Worm (Caenorhabditis elegans): ENCODE data around the gene F08G12.5.

Gene F08G12.5

DNA sequence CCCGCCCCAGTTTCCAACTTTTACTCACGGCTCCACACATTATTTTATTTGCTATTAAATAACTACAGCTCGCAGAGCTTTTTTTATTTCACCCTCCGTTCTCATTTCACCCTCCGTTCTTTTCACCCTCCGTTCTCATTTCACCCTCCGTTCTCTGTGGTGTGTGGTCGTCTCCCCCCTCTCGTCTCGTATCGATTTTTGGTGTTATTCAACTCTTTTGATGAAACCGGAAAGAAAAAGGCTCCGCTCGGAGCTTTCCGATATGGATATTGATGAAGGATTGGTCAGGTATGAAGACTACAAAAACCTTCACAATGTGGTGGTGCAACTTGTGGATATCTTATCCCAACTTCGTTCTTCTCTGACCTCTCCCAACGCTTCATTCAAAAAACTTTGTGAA, 19.6 kb downstream of the F08G12.5 start:
- TF ChIP-seq hlh-13 (GFP tag; optimal IDR thresholded peaks at IDR 0.05) = no peak
- no peak for TF ChIP-seq rnt-1 (tag; optimal IDR thresholded peaks at IDR 0.05)
- no peak for TF ChIP-seq pros-1 (tag; optimal IDR thresholded peaks at IDR 0.05)
- no peak for TF ChIP-seq tbx-2 (tag; optimal IDR thresholded peaks at IDR 0.05)
- no peak for TF ChIP-seq elt-4 (tag; optimal IDR thresholded peaks at IDR 0.05)
- TF ChIP-seq ceh-48 (tag; optimal IDR thresholded peaks at IDR 0.05) = peak; percentile 72
- no peak for TF ChIP-seq mec-3 (tag; optimal IDR thresholded peaks at IDR 0.05; ENCODE audit: borderline replicate concordance)
- no peak for TF ChIP-seq ceh-14 (tag; optimal IDR thresholded peaks at IDR 0.05)

DNA sequence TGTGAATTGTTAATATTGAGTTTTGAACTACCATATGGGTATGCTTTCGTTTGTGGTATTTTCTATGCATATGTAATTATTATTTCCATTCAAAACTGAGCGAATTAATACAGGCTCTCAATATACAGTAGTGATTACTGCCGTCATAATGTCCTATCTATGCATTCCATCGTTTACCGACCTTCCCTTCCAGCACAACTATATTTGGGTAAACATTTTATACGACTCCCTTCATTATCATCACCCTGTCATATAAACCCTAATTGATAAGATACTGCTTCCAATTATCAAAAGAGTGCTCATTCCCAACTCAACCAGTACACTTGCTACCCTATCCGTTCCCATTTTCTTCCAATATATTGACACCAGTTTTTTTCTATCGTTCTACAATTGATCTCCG, 20.2 kb downstream of the F08G12.5 start:
- TF ChIP-seq zip-5 (tag; optimal IDR thresholded peaks at IDR 0.05) (no peak), hlh-6 (tag; optimal IDR thresholded peaks at IDR 0.05) (no peak), ceh-2 (tag; optimal IDR thresholded peaks at IDR 0.05) (no peak), ceh-30 (tag; optimal IDR thresholded peaks at IDR 0.05) (no peak), ceh-34 (tag; optimal IDR thresholded peaks at IDR 0.05) (no peak), tbx-2 (tag; optimal IDR thresholded peaks at IDR 0.05) (no peak), elt-2 (tag; optimal IDR thresholded peaks at IDR 0.05) (peak; percentile 77), nhr-11 (tag; optimal IDR thresholded peaks at IDR 0.05) (no peak), madf-2 (tag; optimal IDR thresholded peaks at IDR 0.05) (no peak)

DNA sequence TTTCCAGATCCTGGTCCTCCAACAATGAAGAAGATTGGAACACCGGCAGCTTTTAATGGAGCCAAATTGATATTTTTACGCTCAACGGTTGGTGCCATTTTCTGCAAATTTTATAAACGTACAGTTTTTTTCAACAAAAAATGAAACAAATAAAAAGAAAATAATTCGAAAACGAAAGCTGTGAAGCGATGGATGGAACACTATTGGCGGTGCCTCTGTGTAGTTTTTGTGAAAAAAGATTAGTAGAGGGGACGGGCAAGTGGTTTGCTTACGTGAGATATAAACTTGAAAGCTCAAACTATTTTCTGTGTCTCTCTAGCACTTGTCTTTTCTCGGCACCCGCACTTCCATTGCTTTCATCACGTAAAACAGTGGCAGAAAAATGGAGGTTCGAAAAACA, 22.5 kb downstream of the F08G12.5 start, which contains the start of gene F38B2.4:
TSS of gene F38B2.4 (minus strand) at position 101 of the 400 bp plus-strand sequence.
- no peak for TF ChIP-seq Y22D7AL.16 (tag; optimal IDR thresholded peaks at IDR 0.05)
- no peak for TF ChIP-seq ceh-34 (tag; optimal IDR thresholded peaks at IDR 0.05)
- no peak for TF ChIP-seq unc-55 (GFP tag; optimal IDR thresholded peaks at IDR 0.05)
- no peak for TF ChIP-seq ceh-30 (tag; optimal IDR thresholded peaks at IDR 0.05)
- TF ChIP-seq ceh-24 (tag; optimal IDR thresholded peaks at IDR 0.05) = no peak
- no peak for TF ChIP-seq lim-6 (tag; optimal IDR thresholded peaks at IDR 0.05)
- no peak for TF ChIP-seq pag-3 (tag; optimal IDR thresholded peaks at IDR 0.05; ENCODE audit: borderline replicate concordance)
- no peak for TF ChIP-seq ceh-31 (tag; optimal IDR thresholded peaks at IDR 0.05)
- no peak for TF ChIP-seq sdc-2 (tag; optimal IDR thresholded peaks at IDR 0.05)
- TF ChIP-seq hlh-15 (tag; optimal IDR thresholded peaks at IDR 0.05) = no peak
- TF ChIP-seq ama-1 (optimal IDR thresholded peaks at IDR 0.05) = no peak
- no peak for TF ChIP-seq ceh-2 (tag; optimal IDR thresholded peaks at IDR 0.05)
- TF ChIP-seq fkh-6 (tag; optimal IDR thresholded peaks at IDR 0.05) = no peak
- no peak for TF ChIP-seq ztf-16 (tag; optimal IDR thresholded peaks at IDR 0.05)
- TF ChIP-seq ceh-18 (tag; optimal IDR thresholded peaks at IDR 0.05) = no peak
- TF ChIP-seq ceh-48 (tag; optimal IDR thresholded peaks at IDR 0.05) = no peak

DNA sequence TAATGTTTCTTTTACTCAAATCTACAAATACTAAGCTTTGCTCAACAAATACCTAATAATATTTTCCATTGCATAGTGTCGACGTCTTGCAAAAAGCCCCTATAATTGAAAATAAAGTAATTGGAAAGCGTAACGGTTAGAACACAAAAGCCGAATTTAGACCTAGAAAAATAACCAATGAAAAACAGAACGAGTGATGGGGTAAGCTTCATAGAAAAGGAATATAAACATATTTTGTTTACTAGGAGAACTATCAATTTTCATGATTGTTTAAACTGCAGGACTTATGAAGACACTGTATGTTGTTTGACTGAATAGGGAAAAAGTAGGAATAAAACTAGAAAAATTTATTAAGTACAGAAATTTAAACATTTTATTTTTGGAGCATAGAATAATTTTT, 23.8 kb downstream of the F08G12.5 start, which contains the start of gene F38B2.3:
TSS of gene F38B2.3 (minus strand) at position 101 of the 400 bp plus-strand sequence.
- TF ChIP-seq C38D4.7 (GFP tag; optimal IDR thresholded peaks at IDR 0.05) (no peak), F13H6.1 (tag; optimal IDR thresholded peaks at IDR 0.05) (no peak), pqm-1 (tag; optimal IDR thresholded peaks at IDR 0.05) (no peak), eyg-1 (tag; optimal IDR thresholded peaks at IDR 0.05) (no peak), fkh-10 (GFP tag; optimal IDR thresholded peaks at IDR 0.05) (no peak), ceh-24 (tag; optimal IDR thresholded peaks at IDR 0.05) (no peak), che-1 (tag; optimal IDR thresholded peaks at IDR 0.05) (no peak), ceh-2 (tag; optimal IDR thresholded peaks at IDR 0.05) (no peak), ceh-48 (tag; optimal IDR thresholded peaks at IDR 0.05) (no peak), T23F11.4 (GFP tag; optimal IDR thresholded peaks at IDR 0.05) (no peak), nhr-11 (tag; optimal IDR thresholded peaks at IDR 0.05) (no peak), pax-1 (tag; optimal IDR thresholded peaks at IDR 0.05) (no peak), dmd-4 (tag; optimal IDR thresholded peaks at IDR 0.05; ENCODE audit: borderline replicate concordance) (no peak), ceh-9 (tag; optimal IDR thresholded peaks at IDR 0.05) (no peak)
